Worm (Caenorhabditis elegans) whole organism, L2 larva: ENCODE results near the gene Y42A5A.3.

ENCODE experiments used
- C34F6.9 ChIP-seq: fragments of 150-350 bp; optimal IDR thresholded peaks from 2 replicates; lab custom pipeline; 2014; ENCODE audit warnings: missing biosample characterization, missing genetic modification characterization
- aly-2 ChIP-seq: fragments of 150-350 bp; optimal IDR thresholded peaks from 2 replicates; lab custom pipeline; 2014; ENCODE audit warnings: missing biosample characterization, missing genetic modification characterization
- ama-1 ChIP-seq: fragments of 150-350 bp; optimal IDR thresholded peaks from 2 replicates; lab custom pipeline; 2018; ENCODE audit warnings: inconsistent platforms
- blmp-1 ChIP-seq: sonication (generic microtip); optimal IDR thresholded peaks from 2 replicates; lab custom pipeline; 2017; ENCODE audit warnings: missing genetic modification characterization, mild to moderate bottlenecking, missing compliant biosample characterization, antibody characterized with exemption, moderate library complexity; ENCODE audit not compliant: insufficient read depth
- egl-27 ChIP-seq: sonication (generic microtip); optimal IDR thresholded peaks from 3 replicates; lab custom pipeline; 2017; ENCODE audit warnings: missing biosample characterization, missing genetic modification reagents, missing genetic modification characterization
- elt-3 ChIP-seq: sonication (generic microtip); optimal IDR thresholded peaks from 2 replicates; lab custom pipeline; 2017; ENCODE audit warnings: missing biosample characterization, missing genetic modification characterization
- fos-1 ChIP-seq: fragments of 150-350 bp; optimal IDR thresholded peaks from 2 replicates; lab custom pipeline; 2014; ENCODE audit warnings: missing biosample characterization, missing genetic modification characterization
- nhr-11 ChIP-seq: fragments of 150-350 bp; optimal IDR thresholded peaks from 2 replicates; lab custom pipeline; 2014; ENCODE audit warnings: missing biosample characterization, missing genetic modification characterization
- nhr-21 ChIP-seq: fragments of 150-350 bp; optimal IDR thresholded peaks from 2 replicates; lab custom pipeline; 2014; ENCODE audit warnings: missing biosample characterization, missing genetic modification characterization
- nhr-23 ChIP-seq: fragments of 150-350 bp; optimal IDR thresholded peaks from 2 replicates; lab custom pipeline; 2014; ENCODE audit warnings: missing biosample characterization, missing genetic modification reagents, missing genetic modification characterization
- nhr-25 ChIP-seq: fragments of 150-350 bp; sonication (generic microtip); optimal IDR thresholded peaks from 3 replicates; lab custom pipeline; 2014; ENCODE audit warnings: missing biosample characterization, missing genetic modification characterization
- snpc-4 ChIP-seq: fragments of 150-350 bp; optimal IDR thresholded peaks from 2 replicates; lab custom pipeline; 2014; ENCODE audit warnings: missing biosample characterization, missing genetic modification characterization
- unc-62 ChIP-seq: fragments of 150-350 bp; optimal IDR thresholded peaks from 2 replicates; lab custom pipeline; 2014; ENCODE audit warnings: missing biosample characterization, missing genetic modification reagents, missing genetic modification characterization

DNA sequence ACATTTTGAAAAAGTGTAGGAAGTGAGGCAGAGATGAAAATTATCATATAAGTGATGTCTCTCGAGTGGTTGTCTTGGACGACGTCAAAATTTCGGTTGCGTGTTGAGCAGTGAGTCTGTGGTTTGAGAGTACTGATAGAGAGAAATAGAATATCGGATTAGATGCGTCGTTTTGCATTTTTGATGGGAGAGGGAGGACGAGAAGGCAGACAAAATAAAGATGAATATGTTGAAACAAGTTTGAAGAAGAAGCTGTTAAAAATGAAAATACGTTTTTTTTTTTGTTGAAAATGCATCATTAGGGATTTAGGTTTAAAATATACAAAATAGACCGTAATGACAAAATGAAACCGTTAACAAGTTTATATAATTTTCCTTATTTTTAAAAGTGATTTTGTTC, 32.7 kb downstream of the Y42A5A.3 start, which contains the start of gene T04C12.9:
- TF ChIP-seq elt-3 (no peak), nhr-25 (no peak), ama-1 (lab: Kevin White, UChicago) (no peak), unc-62 (GFP tag; lab: Kevin White, UChicago) (no peak), nhr-21 (no peak), blmp-1 (no peak), nhr-23 (tag; lab: Kevin White, UChicago) (no peak), snpc-4 (no peak), fos-1 (tag; lab: Kevin White, UChicago) (no peak), egl-27 (tag; lab: Kevin White, UChicago) (no peak), aly-2 (tag; lab: Kevin White, UChicago) (no peak), nhr-11 (tag; lab: Kevin White, UChicago) (no peak), C34F6.9 (tag; lab: Kevin White, UChicago) (no peak)
